Worm (Caenorhabditis elegans) whole organism, L3 larva: ENCODE data around the gene stdh-3.

ENCODE experiments used
- egl-27 ChIP-seq: sonication (generic microtip); optimal IDR thresholded peaks from 4 replicates; lab custom pipeline; 2017; ENCODE audit warnings: missing biosample characterization, missing genetic modification reagents, missing genetic modification characterization
- nhr-237 ChIP-seq: fragments of 150-350 bp; optimal IDR thresholded peaks from 2 replicates; lab custom pipeline; 2014; ENCODE audit warnings: missing biosample characterization, missing genetic modification characterization
- nhr-28 ChIP-seq: fragments of 150-350 bp; optimal IDR thresholded peaks from 2 replicates; lab custom pipeline; 2014; ENCODE audit warnings: missing biosample characterization, missing genetic modification characterization
- nhr-77 ChIP-seq: fragments of 150-350 bp; optimal IDR thresholded peaks from 2 replicates; lab custom pipeline; 2014; ENCODE audit warnings: missing biosample characterization, missing genetic modification characterization
- unc-62 ChIP-seq: fragments of 150-350 bp; sonication (generic microtip); optimal IDR thresholded peaks from 4 replicates; lab custom pipeline; 2014; ENCODE audit warnings: missing biosample characterization, missing genetic modification reagents, missing genetic modification characterization
- ztf-11 ChIP-seq: fragments of 150-350 bp; optimal IDR thresholded peaks from 2 replicates; lab custom pipeline; 2014; ENCODE audit warnings: missing biosample characterization, missing genetic modification characterization

- TF ChIP-seq egl-27 (no peak), nhr-77 (tag; lab: Kevin White, UChicago) (no peak), nhr-237 (tag; lab: Kevin White, UChicago) (no peak), ztf-11 (tag; lab: Kevin White, UChicago) (no peak), unc-62 (GFP tag; lab: Kevin White, UChicago) (no peak), nhr-28 (tag; lab: Kevin White, UChicago) (no peak)
Measured at ce11 chrV:13880607-13881006, 23.8 kb upstream of the stdh-3 start, which contains the start of gene T22G5.3.
